Fruit fly (Drosophila melanogaster) whole organism, adult: ENCODE data around the gene Hsp67Bc.

Source experiments
- CG11617 ChIP-seq: fragments of 200-800 bp; sonication (Bioruptor generic); optimal IDR thresholded peaks from 2 replicates; lab custom pipeline; 2017; ENCODE audit warnings: mild to moderate bottlenecking, missing biosample characterization, missing genetic modification reagents, missing genetic modification characterization
- CG12768 ChIP-seq: fragments of 200-800 bp; sonication (Bioruptor generic); optimal IDR thresholded peaks from 2 replicates; lab custom pipeline; 2017; ENCODE audit warnings: missing biosample characterization, missing genetic modification characterization, mild to moderate bottlenecking, moderate library complexity, missing genetic modification reagents
- CG14711 ChIP-seq: fragments of 200-800 bp; sonication (Bioruptor generic); optimal IDR thresholded peaks from 2 replicates; lab custom pipeline; 2018; ENCODE audit warnings: missing biosample characterization, mild to moderate bottlenecking, missing genetic modification characterization, moderate library complexity
- CG1620 ChIP-seq: fragments of 200-800 bp; sonication (Bioruptor generic); optimal IDR thresholded peaks from 2 replicates; lab custom pipeline; 2016; ENCODE audit warnings: missing biosample characterization, missing genetic modification characterization
- CG33017 ChIP-seq: fragments of 200-800 bp; sonication (Bioruptor generic); optimal IDR thresholded peaks from 2 replicates; lab custom pipeline; 2018; ENCODE audit warnings: missing biosample characterization, mild to moderate bottlenecking, missing genetic modification characterization, moderate library complexity
- CG5204 ChIP-seq: fragments of 200-800 bp; sonication (Bioruptor generic); optimal IDR thresholded peaks from 2 replicates; lab custom pipeline; 2016; ENCODE audit warnings: missing biosample characterization, missing genetic modification characterization
- CG7045 ChIP-seq: fragments of 200-800 bp; sonication (Bioruptor generic); optimal IDR thresholded peaks from 2 replicates; lab custom pipeline; 2017; ENCODE audit warnings: missing biosample characterization, mild to moderate bottlenecking, missing genetic modification characterization
- CG7101 ChIP-seq: fragments of 200-800 bp; sonication (Bioruptor generic); optimal IDR thresholded peaks from 2 replicates; lab custom pipeline; 2018; ENCODE audit warnings: missing biosample characterization, mild to moderate bottlenecking, missing genetic modification characterization, moderate library complexity
- Clk ChIP-seq: fragments of 200-800 bp; sonication (Bioruptor generic); optimal IDR thresholded peaks from 2 replicates; lab custom pipeline; 2017; ENCODE audit warnings: missing biosample characterization, missing genetic modification characterization
- Crg-1 ChIP-seq: fragments of 200-800 bp; sonication (Bioruptor generic); optimal IDR thresholded peaks from 2 replicates; lab custom pipeline; 2016; ENCODE audit warnings: missing biosample characterization, missing genetic modification characterization
- Hr96 ChIP-seq: fragments of 200-800 bp; sonication (Bioruptor generic); optimal IDR thresholded peaks from 2 replicates; lab custom pipeline; 2016; ENCODE audit warnings: missing biosample characterization, missing genetic modification characterization
- Mnt ChIP-seq: fragments of 200-800 bp; sonication (Bioruptor generic); optimal IDR thresholded peaks from 2 replicates; lab custom pipeline; 2016; ENCODE audit warnings: missing biosample characterization, mild to moderate bottlenecking, missing genetic modification characterization
- bab1 ChIP-seq: fragments of 200-800 bp; sonication (Bioruptor generic); optimal IDR thresholded peaks from 3 replicates; lab custom pipeline; 2019; ENCODE audit warnings: missing biosample characterization, mild to moderate bottlenecking, missing genetic modification characterization, moderate library complexity
- cic ChIP-seq: fragments of 200-800 bp; sonication (Bioruptor generic); optimal IDR thresholded peaks from 2 replicates; lab custom pipeline; 2017; ENCODE audit warnings: missing biosample characterization, mild to moderate bottlenecking, missing genetic modification characterization, moderate library complexity
- cnc ChIP-seq, 2 experiments: fragments of >200 bp; optimal IDR thresholded peaks; 2 replicates each; lab custom pipeline; 2017
- kay ChIP-seq: fragments of 200-800 bp; sonication (Bioruptor generic); peaks from one replicate; lab custom pipeline; 2016; ENCODE audit warnings: missing biosample characterization, missing genetic modification characterization, borderline replicate concordance
- ovo ChIP-seq: fragments of 200-800 bp; sonication (Bioruptor generic); optimal IDR thresholded peaks from 2 replicates; lab custom pipeline; 2016; ENCODE audit warnings: missing biosample characterization, missing genetic modification characterization
- pad ChIP-seq: fragments of 200-800 bp; sonication (Bioruptor generic); optimal IDR thresholded peaks from 3 replicates; lab custom pipeline; 2017; ENCODE audit warnings: missing biosample characterization, missing genetic modification characterization, mild to moderate bottlenecking, moderate library complexity, missing genetic modification reagents
- tj ChIP-seq: fragments of 200-800 bp; sonication (Bioruptor generic); optimal IDR thresholded peaks from 3 replicates; lab custom pipeline; 2017; ENCODE audit warnings: missing biosample characterization, mild to moderate bottlenecking, missing genetic modification characterization, moderate library complexity
- toe ChIP-seq: fragments of 200-800 bp; sonication (Bioruptor generic); optimal IDR thresholded peaks from 2 replicates; lab custom pipeline; 2016; ENCODE audit warnings: missing biosample characterization, missing genetic modification characterization

Hsp67Bc gene

dm6 chr3L:9417288-9417687 lies 45.0 kb upstream of the Hsp67Bc start, which contains the start of gene CG3982:
Gene CG3982, minus strand, starts transcription at chr3L:9417388.
- TF ChIP-seq CG7101 (tag; lab: Kevin White, UChicago): no peak
- no peak for TF ChIP-seq toe (GFP tag; lab: Kevin White, UChicago)
- no peak for TF ChIP-seq CG11617 (GFP tag; lab: Kevin White, UChicago)
- TF ChIP-seq Clk (GFP tag; lab: Kevin White, UChicago): no peak
- TF ChIP-seq Mnt (GFP tag; lab: Kevin White, UChicago): no peak
- TF ChIP-seq ovo (GFP tag; lab: Kevin White, UChicago): no peak
- no peak for TF ChIP-seq CG12768 (GFP tag; lab: Kevin White, UChicago)

dm6 chr3L:9410754-9411423 lies 38.6 kb upstream of the Hsp67Bc start, which contains the start of the genes CG4022 and Cpsf5:
Gene CG4022, minus strand, starts transcription at chr3L:9410832.
Gene Cpsf5, plus strand, starts transcription at chr3L:9411038.
- no peak for TF ChIP-seq CG5204 (GFP tag; lab: Kevin White, UChicago)
- TF ChIP-seq bab1: peak; percentile 80
- TF ChIP-seq CG12768 (GFP tag; lab: Kevin White, UChicago): peak; percentile 78
- peak; percentile 72 for TF ChIP-seq tj (GFP tag; lab: Kevin White, UChicago)
- TF ChIP-seq CG14711 (tag; lab: Kevin White, UChicago): peak; percentile 85
- TF ChIP-seq CG11617 (GFP tag; lab: Kevin White, UChicago): peak; percentile 90
- TF ChIP-seq Clk (GFP tag; lab: Kevin White, UChicago): peak; percentile 62
- peak; percentile 77 for TF ChIP-seq Crg-1 (GFP tag; lab: Kevin White, UChicago)
- peak; percentile 61 for TF ChIP-seq pad
- peak; percentile 84 for TF ChIP-seq CG33017
- no peak for TF ChIP-seq Hr96
- TF ChIP-seq cic (GFP tag; lab: Kevin White, UChicago): peak; percentile 66
- TF ChIP-seq CG1620: peak; percentile 84
- no peak for TF ChIP-seq cnc (optimal IDR thresholded peaks at IDR 0.05; lab: Kevin White, UChicago)
- peak; percentile 89 for TF ChIP-seq Mnt (GFP tag; lab: Kevin White, UChicago)
- peak; percentile 74 for TF ChIP-seq ovo (GFP tag; lab: Kevin White, UChicago)
- peak; percentile 83 for TF ChIP-seq CG7045 (GFP tag; lab: Kevin White, UChicago)
- TF ChIP-seq toe (GFP tag; lab: Kevin White, UChicago): peak; percentile 91
- peak; percentile 87 for TF ChIP-seq kay (GFP tag; lab: Kevin White, UChicago)
- TF ChIP-seq CG7101 (tag; lab: Kevin White, UChicago): peak; percentile 88

dm6 chr3L:9410030-9410589 lies 37.8 kb upstream of the Hsp67Bc start:
- no peak for TF ChIP-seq CG5204 (GFP tag; lab: Kevin White, UChicago)
- no peak for TF ChIP-seq CG7101 (tag; lab: Kevin White, UChicago)
- no peak for TF ChIP-seq toe (GFP tag; lab: Kevin White, UChicago)
- no peak for TF ChIP-seq ovo (GFP tag; lab: Kevin White, UChicago)
- TF ChIP-seq pad: no peak
- no peak for TF ChIP-seq CG1620
- TF ChIP-seq Mnt (GFP tag; lab: Kevin White, UChicago): no peak
- no peak for TF ChIP-seq Crg-1 (GFP tag; lab: Kevin White, UChicago)
- no peak for TF ChIP-seq CG33017
- TF ChIP-seq bab1: no peak

- TF ChIP-seq CG7101 (tag; lab: Kevin White, UChicago) (no peak), CG5204 (GFP tag; lab: Kevin White, UChicago) (no peak), kay (GFP tag; lab: Kevin White, UChicago) (no peak), cic (GFP tag; lab: Kevin White, UChicago) (no peak), CG1620 (no peak), CG33017 (no peak), CG11617 (GFP tag; lab: Kevin White, UChicago) (no peak), toe (GFP tag; lab: Kevin White, UChicago) (no peak), cnc (optimal IDR thresholded peaks at IDR 0.05; lab: Kevin White, UChicago) (no peak), Clk (GFP tag; lab: Kevin White, UChicago) (no peak), tj (GFP tag; lab: Kevin White, UChicago) (no peak), pad (no peak), CG12768 (GFP tag; lab: Kevin White, UChicago) (no peak), CG7045 (GFP tag; lab: Kevin White, UChicago) (no peak), Hr96 (no peak), Mnt (GFP tag; lab: Kevin White, UChicago) (no peak), CG14711 (tag; lab: Kevin White, UChicago) (no peak), bab1 (no peak), ovo (GFP tag; lab: Kevin White, UChicago) (no peak), Crg-1 (GFP tag; lab: Kevin White, UChicago) (no peak)
Measured at dm6 chr3L:9404497-9404896, 32.2 kb upstream of the Hsp67Bc start, which contains the start of gene Cpr67B. Gene Cpr67B, plus strand, starts transcription at chr3L:9404797.

- no peak for TF ChIP-seq CG7101 (tag; lab: Kevin White, UChicago)
- peak; percentile 9 for TF ChIP-seq bab1
- TF ChIP-seq toe (GFP tag; lab: Kevin White, UChicago): no peak
- no peak for TF ChIP-seq CG11617 (GFP tag; lab: Kevin White, UChicago)
- TF ChIP-seq CG7045 (GFP tag; lab: Kevin White, UChicago): no peak
- no peak for TF ChIP-seq cnc (optimal IDR thresholded peaks at IDR 0.05; lab: Kevin White, UChicago)
- TF ChIP-seq Crg-1 (GFP tag; lab: Kevin White, UChicago): no peak
- no peak for TF ChIP-seq CG5204 (GFP tag; lab: Kevin White, UChicago)
- TF ChIP-seq Mnt (GFP tag; lab: Kevin White, UChicago): peak; percentile 78
- TF ChIP-seq CG14711 (tag; lab: Kevin White, UChicago): peak; percentile 87
- TF ChIP-seq cic (GFP tag; lab: Kevin White, UChicago): no peak
- no peak for TF ChIP-seq Clk (GFP tag; lab: Kevin White, UChicago)
- TF ChIP-seq CG12768 (GFP tag; lab: Kevin White, UChicago): no peak
- no peak for TF ChIP-seq CG33017
- TF ChIP-seq pad: no peak
- peak; percentile 38 for TF ChIP-seq tj (GFP tag; lab: Kevin White, UChicago)
- TF ChIP-seq CG1620: no peak
- TF ChIP-seq ovo (GFP tag; lab: Kevin White, UChicago): no peak
- TF ChIP-seq Hr96: no peak
- TF ChIP-seq kay (GFP tag; lab: Kevin White, UChicago): peak; percentile 38
Measured at dm6 chr3L:9402157-9402890, 30.0 kb upstream of the Hsp67Bc start, which contains the start of gene eIF4E1. Gene eIF4E1, minus strand, starts transcription at chr3L:9402460.
